Fruit fly (Drosophila melanogaster) whole organism, adult: ENCODE measurements around the gene ova.

Experiments used
- CG12768 ChIP-seq: fragments of 200-800 bp; sonication (Bioruptor generic); optimal IDR thresholded peaks from 2 replicates; lab custom pipeline; 2017; ENCODE audit warnings: missing biosample characterization, missing genetic modification characterization, mild to moderate bottlenecking, moderate library complexity, missing genetic modification reagents
- CG14711 ChIP-seq: fragments of 200-800 bp; sonication (Bioruptor generic); optimal IDR thresholded peaks from 2 replicates; lab custom pipeline; 2018; ENCODE audit warnings: missing biosample characterization, mild to moderate bottlenecking, missing genetic modification characterization, moderate library complexity
- CG1620 ChIP-seq: fragments of 200-800 bp; sonication (Bioruptor generic); optimal IDR thresholded peaks from 2 replicates; lab custom pipeline; 2016; ENCODE audit warnings: missing biosample characterization, missing genetic modification characterization
- CG33017 ChIP-seq: fragments of 200-800 bp; sonication (Bioruptor generic); optimal IDR thresholded peaks from 2 replicates; lab custom pipeline; 2018; ENCODE audit warnings: missing biosample characterization, mild to moderate bottlenecking, missing genetic modification characterization, moderate library complexity
- CG7045 ChIP-seq: fragments of 200-800 bp; sonication (Bioruptor generic); optimal IDR thresholded peaks from 2 replicates; lab custom pipeline; 2017; ENCODE audit warnings: missing biosample characterization, mild to moderate bottlenecking, missing genetic modification characterization
- CG7101 ChIP-seq: fragments of 200-800 bp; sonication (Bioruptor generic); optimal IDR thresholded peaks from 2 replicates; lab custom pipeline; 2018; ENCODE audit warnings: missing biosample characterization, mild to moderate bottlenecking, missing genetic modification characterization, moderate library complexity
- Hr96 ChIP-seq: fragments of 200-800 bp; sonication (Bioruptor generic); optimal IDR thresholded peaks from 2 replicates; lab custom pipeline; 2016; ENCODE audit warnings: missing biosample characterization, missing genetic modification characterization
- bab1 ChIP-seq: fragments of 200-800 bp; sonication (Bioruptor generic); optimal IDR thresholded peaks from 3 replicates; lab custom pipeline; 2019; ENCODE audit warnings: missing biosample characterization, mild to moderate bottlenecking, missing genetic modification characterization, moderate library complexity
- cic ChIP-seq: fragments of 200-800 bp; sonication (Bioruptor generic); optimal IDR thresholded peaks from 2 replicates; lab custom pipeline; 2017; ENCODE audit warnings: missing biosample characterization, mild to moderate bottlenecking, missing genetic modification characterization, moderate library complexity
- kay ChIP-seq: fragments of 200-800 bp; sonication (Bioruptor generic); peaks from one replicate; lab custom pipeline; 2016; ENCODE audit warnings: missing biosample characterization, missing genetic modification characterization, borderline replicate concordance
- pad ChIP-seq: fragments of 200-800 bp; sonication (Bioruptor generic); optimal IDR thresholded peaks from 3 replicates; lab custom pipeline; 2017; ENCODE audit warnings: missing biosample characterization, missing genetic modification characterization, mild to moderate bottlenecking, moderate library complexity, missing genetic modification reagents
- tj ChIP-seq: fragments of 200-800 bp; sonication (Bioruptor generic); optimal IDR thresholded peaks from 3 replicates; lab custom pipeline; 2017; ENCODE audit warnings: missing biosample characterization, mild to moderate bottlenecking, missing genetic modification characterization, moderate library complexity

dm6 chr2L:10191396-10191795 lies 40.1 kb downstream of the ova start, which contains the start of gene Fum4:
- TF ChIP-seq kay = no peak
- TF ChIP-seq CG33017 (tag; lab: Kevin White, UChicago) = no peak
- no peak for TF ChIP-seq CG7045 (GFP tag; lab: Kevin White, UChicago)
- no peak for TF ChIP-seq tj (GFP tag; lab: Kevin White, UChicago)
- no peak for TF ChIP-seq CG7101
- no peak for TF ChIP-seq CG14711 (tag; lab: Kevin White, UChicago)
- TF ChIP-seq Hr96 (GFP tag; lab: Kevin White, UChicago) = no peak
- TF ChIP-seq CG12768 (GFP tag; lab: Kevin White, UChicago) = no peak
- TF ChIP-seq pad (GFP tag; lab: Kevin White, UChicago) = no peak
- no peak for TF ChIP-seq bab1
- TF ChIP-seq cic (GFP tag; lab: Kevin White, UChicago) = no peak
- TF ChIP-seq CG1620 = no peak
